Worm (Caenorhabditis elegans) whole organism, mixed stage, embryonic: Measurements from ENCODE around the gene lec-11.

Experiments
- ces-1 ChIP-seq: fragments of 150-350 bp; optimal IDR thresholded peaks from 2 replicates; lab custom pipeline; 2014; ENCODE audit warnings: missing biosample characterization, missing genetic modification reagents, missing genetic modification characterization
- elt-1 ChIP-seq: sonication (generic microtip); optimal IDR thresholded peaks from 2 replicates; lab custom pipeline; 2017; ENCODE audit warnings: missing genetic modification characterization, mild to moderate bottlenecking, missing compliant biosample characterization, antibody characterized with exemption, moderate library complexity, borderline replicate concordance; ENCODE audit not compliant: insufficient read depth
- ham-2 ChIP-seq: fragments of 200-800 bp; sonication (Bioruptor generic); optimal IDR thresholded peaks from 2 replicates; lab custom pipeline; 2018; ENCODE audit warnings: mild to moderate bottlenecking, missing genetic modification characterization, missing compliant biosample characterization
- lin-32 ChIP-seq: fragments of 200-800 bp; sonication (Bioruptor generic); optimal IDR thresholded peaks from 2 replicates; lab custom pipeline; 2018; ENCODE audit warnings: mild to moderate bottlenecking, missing genetic modification characterization, missing compliant biosample characterization
- lsy-2 ChIP-seq: fragments of 150-350 bp; optimal IDR thresholded peaks from 2 replicates; lab custom pipeline; 2014; ENCODE audit warnings: missing biosample characterization, missing genetic modification characterization
- mep-1 ChIP-seq: fragments of 150-350 bp; optimal IDR thresholded peaks from 2 replicates; lab custom pipeline; 2017; ENCODE audit warnings: missing biosample characterization, missing genetic modification reagents, missing genetic modification characterization, inconsistent platforms
- nhr-12 ChIP-seq: fragments of 150-350 bp; optimal IDR thresholded peaks from 2 replicates; lab custom pipeline; 2014; ENCODE audit warnings: missing biosample characterization, missing genetic modification characterization
- nhr-237 ChIP-seq: fragments of 150-350 bp; optimal IDR thresholded peaks from 2 replicates; lab custom pipeline; 2014; ENCODE audit warnings: missing biosample characterization, missing genetic modification characterization
- nhr-28 ChIP-seq: fragments of 150-350 bp; optimal IDR thresholded peaks from 2 replicates; lab custom pipeline; 2014; ENCODE audit warnings: missing biosample characterization, missing genetic modification characterization
- snpc-4 ChIP-seq: fragments of 150-350 bp; optimal IDR thresholded peaks from 2 replicates; lab custom pipeline; 2014; ENCODE audit warnings: missing biosample characterization, missing genetic modification characterization
- tbx-8 ChIP-seq: fragments of 200-800 bp; sonication (Bioruptor generic); optimal IDR thresholded peaks from 2 replicates; lab custom pipeline; 2018; ENCODE audit warnings: mild to moderate bottlenecking, missing genetic modification characterization, moderate library complexity, missing compliant biosample characterization
- zip-8 ChIP-seq: fragments of 150-350 bp; optimal IDR thresholded peaks from 2 replicates; lab custom pipeline; 2014; ENCODE audit warnings: missing biosample characterization, missing genetic modification characterization

The lec-11 gene

DNA sequence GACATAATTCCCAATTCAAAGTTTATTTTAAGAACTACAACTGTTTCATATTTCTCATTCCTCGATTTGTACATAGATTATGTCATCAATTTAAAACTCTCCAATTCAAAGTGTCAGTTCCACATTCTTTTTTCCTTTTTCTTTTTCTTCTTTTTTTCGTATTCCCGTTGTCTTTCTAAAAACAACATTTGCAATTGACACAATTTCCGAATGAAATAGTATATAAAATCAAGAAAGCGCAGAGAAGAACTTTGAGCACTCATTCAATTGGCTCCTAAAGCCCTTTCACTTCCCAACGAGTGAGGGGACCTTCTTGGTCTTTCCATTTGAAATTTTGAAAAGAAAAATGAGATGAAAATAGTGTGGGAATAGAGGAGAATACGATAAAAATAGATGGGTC, 42.6 kb downstream of the lec-11 start:
- no peak for TF ChIP-seq mep-1 (tag; lab: Kevin White, UChicago)
- peak; percentile 74 for TF ChIP-seq ces-1 (GFP tag; lab: Kevin White, UChicago)
- no peak for TF ChIP-seq lin-32 (GFP tag; lab: Kevin White, UChicago)
- TF ChIP-seq, all 35 proteins: peak for 1

DNA sequence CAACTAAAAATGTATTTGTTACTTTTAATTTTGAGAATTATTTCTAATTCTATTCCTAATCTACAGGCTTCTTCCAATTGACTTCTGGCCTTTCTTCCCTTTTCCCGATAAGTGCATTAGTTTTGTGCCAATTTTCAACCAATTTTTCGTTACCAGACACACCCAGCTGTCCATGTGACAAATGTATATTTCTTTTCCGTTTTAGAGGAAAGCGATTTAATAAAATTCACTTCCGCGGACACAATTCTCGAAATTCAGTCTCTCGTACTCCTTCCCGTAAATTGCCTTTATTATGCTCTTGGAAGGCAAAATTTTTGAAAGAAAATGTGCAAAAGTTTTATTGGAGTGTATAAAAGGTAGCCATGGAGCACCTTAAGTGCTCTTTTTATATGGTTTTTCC, 47.0 kb downstream of the lec-11 start:
- TF ChIP-seq ces-1 (GFP tag; lab: Kevin White, UChicago), result peak; percentile 92
- no peak for TF ChIP-seq ham-2
- TF ChIP-seq, all 35 proteins: peak for 1

DNA sequence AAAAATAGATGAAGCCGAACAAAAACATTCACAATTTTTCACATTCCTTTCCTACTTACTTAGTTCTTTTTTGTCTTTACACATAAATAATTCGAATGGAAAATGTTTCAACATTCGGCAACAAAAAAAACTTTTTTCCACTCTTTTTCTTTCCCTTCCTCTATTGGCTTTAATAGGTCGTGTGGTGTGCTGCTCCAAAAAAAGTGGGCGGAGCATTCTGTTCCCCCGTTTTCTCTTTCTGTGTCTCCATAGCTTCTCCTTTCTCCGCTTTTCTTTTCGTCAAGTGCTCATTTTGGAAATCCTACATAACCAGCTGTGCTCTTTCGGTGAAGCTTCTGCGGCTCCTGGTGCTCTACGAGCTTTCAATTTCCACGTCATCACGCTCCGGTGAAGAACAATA, 48.5 kb downstream of the lec-11 start, which contains the start of gene C01G5.25:
Gene C01G5.25, plus strand, starts transcription at position 250 of the 400 bp plus-strand sequence.
- TF ChIP-seq nhr-28 (tag; lab: Kevin White, UChicago), result no peak
- TF ChIP-seq ham-2, result no peak
- TF ChIP-seq tbx-8 (GFP tag; lab: Kevin White, UChicago), result no peak
- TF ChIP-seq elt-1 (tag; lab: Kevin White, UChicago), result no peak
- TF ChIP-seq nhr-12, result no peak
- TF ChIP-seq snpc-4 (tag; lab: Kevin White, UChicago), result no peak
- no peak for TF ChIP-seq zip-8
- TF ChIP-seq lsy-2 (tag; lab: Kevin White, UChicago), result no peak
- no peak for TF ChIP-seq nhr-237 (tag; lab: Kevin White, UChicago)
